Fruit fly (Drosophila melanogaster) whole organism, embryonic: ENCODE data around the gene Cdc27.

Experiments
- Abd-B ChIP-seq: fragments of 200-800 bp; sonication (Bioruptor generic); optimal IDR thresholded peaks from 2 replicates; lab custom pipeline; 2018; ENCODE audit warnings: missing biosample characterization, mild to moderate bottlenecking, missing genetic modification characterization, moderate library complexity
- BtbVII ChIP-seq: fragments of 200-800 bp; sonication (Bioruptor generic); optimal IDR thresholded peaks from 3 replicates; lab custom pipeline; 2017; ENCODE audit warnings: missing biosample characterization, mild to moderate bottlenecking, missing genetic modification characterization
- C15 ChIP-seq: fragments of 200-800 bp; sonication (Bioruptor generic); IDR thresholded peaks from 3 replicates; pipeline ENCODE4 v1.3.6; 2022; ENCODE audit warnings: missing biosample characterization, missing genetic modification characterization
- CG12155 ChIP-seq: fragments of 200-800 bp; sonication (Bioruptor generic); optimal IDR thresholded peaks from 3 replicates; lab custom pipeline; 2016; ENCODE audit warnings: missing biosample characterization, missing genetic modification characterization
- CG1233 ChIP-seq: fragments of 200-800 bp; sonication (Bioruptor generic); optimal IDR thresholded peaks from 4 replicates; lab custom pipeline; 2018; ENCODE audit warnings: missing biosample characterization, mild to moderate bottlenecking, missing genetic modification characterization
- CG12659 ChIP-seq: fragments of 200-800 bp; sonication (Bioruptor generic); optimal IDR thresholded peaks from 3 replicates; lab custom pipeline; 2017; ENCODE audit warnings: mild to moderate bottlenecking, missing biosample characterization, missing genetic modification reagents, missing genetic modification characterization
- CG13424 ChIP-seq: fragments of 200-800 bp; sonication (Bioruptor generic); optimal IDR thresholded peaks from 2 replicates; lab custom pipeline; 2019; ENCODE audit warnings: missing biosample characterization, mild to moderate bottlenecking, missing genetic modification characterization, moderate library complexity
- CG14667 ChIP-seq: fragments of 200-800 bp; sonication (Bioruptor generic); IDR thresholded peaks from 2 replicates; pipeline ENCODE4 v1.3.6; 2022; ENCODE audit warnings: missing biosample characterization, missing genetic modification characterization
- CG14860 ChIP-seq: fragments of 200-800 bp; sonication (Bioruptor generic); IDR thresholded peaks from 3 replicates; pipeline ENCODE4 v1.3.6; 2022; ENCODE audit warnings: missing biosample characterization, missing genetic modification characterization; ENCODE audit not compliant: partially characterized antibody
- CG15011 ChIP-seq: fragments of 200-800 bp; sonication (Bioruptor generic); optimal IDR thresholded peaks from 3 replicates; lab custom pipeline; 2018; ENCODE audit warnings: missing biosample characterization, mild to moderate bottlenecking, missing genetic modification characterization
- CG16779 ChIP-seq: fragments of 200-800 bp; sonication (Bioruptor generic); IDR thresholded peaks from 2 replicates; pipeline ENCODE4 v1.3.6; 2022; ENCODE audit warnings: missing biosample characterization, missing genetic modification characterization
- CG16813 ChIP-seq: fragments of 200-800 bp; sonication (Bioruptor generic); IDR thresholded peaks from 3 replicates; pipeline ENCODE4 v1.3.6; 2022; ENCODE audit warnings: missing biosample characterization, missing genetic modification characterization; ENCODE audit not compliant: partially characterized antibody
- CG2129 ChIP-seq: fragments of 200-800 bp; sonication (Bioruptor generic); IDR thresholded peaks from 2 replicates; pipeline ENCODE4 v1.3.6; 2022; ENCODE audit warnings: missing biosample characterization, missing genetic modification characterization; ENCODE audit not compliant: partially characterized antibody
- CG2202 ChIP-seq: fragments of 200-800 bp; sonication (Bioruptor generic); optimal IDR thresholded peaks from 2 replicates; lab custom pipeline; 2018; ENCODE audit warnings: missing biosample characterization, mild to moderate bottlenecking, missing genetic modification characterization
- CG31224 ChIP-seq: fragments of 200-800 bp; sonication (Bioruptor generic); IDR thresholded peaks from 2 replicates; pipeline ENCODE4 v1.3.6; 2022; ENCODE audit warnings: missing biosample characterization, missing genetic modification characterization
- CG3163 ChIP-seq: fragments of 200-800 bp; sonication (Bioruptor generic); optimal IDR thresholded peaks from 3 replicates; lab custom pipeline; 2016; ENCODE audit warnings: missing biosample characterization, missing genetic modification characterization
- CG3847 ChIP-seq: fragments of 200-800 bp; sonication (Bioruptor generic); IDR thresholded peaks from 2 replicates; pipeline ENCODE4 v1.3.6; 2022; ENCODE audit warnings: missing biosample characterization, missing genetic modification characterization
- CG4360 ChIP-seq: fragments of 200-800 bp; sonication (Bioruptor generic); IDR thresholded peaks from 2 replicates; pipeline ENCODE4 v1.3.6; 2022; ENCODE audit warnings: missing biosample characterization, missing genetic modification characterization
- CG6654 ChIP-seq: fragments of 200-800 bp; sonication (Bioruptor generic); optimal IDR thresholded peaks from 2 replicates; lab custom pipeline; 2017; ENCODE audit warnings: missing biosample characterization, mild to moderate bottlenecking, missing genetic modification characterization
- CHES-1-like ChIP-seq: fragments of 200-800 bp; sonication (Bioruptor generic); optimal IDR thresholded peaks from 2 replicates; lab custom pipeline; 2016; ENCODE audit warnings: missing biosample characterization, missing genetic modification characterization
- Dip3 ChIP-seq: fragments of 200-800 bp; sonication (Bioruptor generic); optimal IDR thresholded peaks from 3 replicates; lab custom pipeline; 2016; ENCODE audit warnings: missing biosample characterization, missing genetic modification characterization
- Doc3 ChIP-seq: fragments of 200-800 bp; sonication (Bioruptor generic); IDR thresholded peaks from 3 replicates; pipeline ENCODE4 v1.3.6; 2022; ENCODE audit warnings: missing biosample characterization, missing genetic modification characterization; ENCODE audit not compliant: partially characterized antibody
- HLH4C ChIP-seq: fragments of 200-800 bp; sonication (Bioruptor generic); IDR thresholded peaks from 3 replicates; pipeline ENCODE4 v1.3.6; 2022; ENCODE audit warnings: missing biosample characterization, missing genetic modification characterization; ENCODE audit not compliant: partially characterized antibody
- Neu2 ChIP-seq: fragments of 200-800 bp; sonication (Bioruptor generic); optimal IDR thresholded peaks from 3 replicates; lab custom pipeline; 2016; ENCODE audit warnings: missing biosample characterization, missing genetic modification characterization, borderline replicate concordance
- PHDP ChIP-seq: fragments of 200-800 bp; sonication (Bioruptor generic); optimal IDR thresholded peaks from 3 replicates; lab custom pipeline; 2018; ENCODE audit warnings: missing biosample characterization, mild to moderate bottlenecking, missing genetic modification characterization, moderate library complexity
- Taf1 ChIP-seq: fragments of 200-800 bp; sonication (Bioruptor generic); IDR thresholded peaks from 2 replicates; pipeline ENCODE4 v1.3.6; 2022; ENCODE audit warnings: missing biosample characterization, missing genetic modification characterization
- Xbp1 ChIP-seq: fragments of 200-800 bp; sonication (Bioruptor generic); optimal IDR thresholded peaks from 3 replicates; lab custom pipeline; 2016; ENCODE audit warnings: missing biosample characterization, mild to moderate bottlenecking, missing genetic modification characterization
- ab ChIP-seq: fragments of 200-800 bp; sonication (Bioruptor generic); optimal IDR thresholded peaks from 2 replicates; lab custom pipeline; 2016; ENCODE audit warnings: missing biosample characterization, missing genetic modification characterization
- amos ChIP-seq: fragments of 200-800 bp; sonication (Bioruptor generic); IDR thresholded peaks from 2 replicates; pipeline ENCODE4 v1.3.6; 2022; ENCODE audit warnings: missing biosample characterization, missing genetic modification characterization; ENCODE audit not compliant: partially characterized antibody
- aop ChIP-seq: fragments of 200-800 bp; sonication (Bioruptor generic); IDR thresholded peaks from 2 replicates; pipeline ENCODE4 v1.3.6; 2022; ENCODE audit warnings: missing biosample characterization, missing genetic modification characterization
- cas ChIP-seq: fragments of 200-800 bp; sonication (Bioruptor generic); IDR thresholded peaks from 2 replicates; pipeline ENCODE4 v1.3.6; 2022; ENCODE audit warnings: missing biosample characterization, missing genetic modification characterization
- chm ChIP-seq: fragments of 200-800 bp; sonication (Bioruptor generic); IDR thresholded peaks from 2 replicates; pipeline ENCODE4 v1.3.6; 2022; ENCODE audit warnings: missing biosample characterization, missing genetic modification characterization
- chn ChIP-seq: fragments of 200-800 bp; sonication (Bioruptor generic); optimal IDR thresholded peaks from 2 replicates; lab custom pipeline; 2016; ENCODE audit warnings: missing biosample characterization, missing genetic modification characterization
- crp ChIP-seq, 2 experiments: fragments of 200-800 bp; sonication (Bioruptor generic); optimal IDR thresholded peaks; 2 replicates in 1 of 2; 3 replicates in 1 of 2; lab custom pipeline; 2017; ENCODE audit warnings: missing biosample characterization in 2 of 2, missing genetic modification characterization in 2 of 2, mild to moderate bottlenecking in 1 of 2, moderate library complexity in 1 of 2
- da ChIP-seq: fragments of 200-800 bp; sonication (Bioruptor generic); optimal IDR thresholded peaks from 2 replicates; lab custom pipeline; 2016; ENCODE audit warnings: missing biosample characterization, missing genetic modification characterization
- dimm ChIP-seq: fragments of 200-800 bp; sonication (Bioruptor generic); IDR thresholded peaks from 2 replicates; pipeline ENCODE4 v1.3.6; 2022; ENCODE audit warnings: missing biosample characterization, missing genetic modification characterization
- fd102C ChIP-seq: fragments of 200-800 bp; sonication (Bioruptor generic); optimal IDR thresholded peaks from 2 replicates; lab custom pipeline; 2018; ENCODE audit warnings: missing biosample characterization, mild to moderate bottlenecking, missing genetic modification characterization, moderate library complexity
- fd3F ChIP-seq: fragments of 200-800 bp; sonication (Bioruptor generic); optimal IDR thresholded peaks from 2 replicates; lab custom pipeline; 2018; ENCODE audit warnings: missing biosample characterization, mild to moderate bottlenecking, missing genetic modification characterization, moderate library complexity
- gce ChIP-seq: fragments of 200-800 bp; sonication (Bioruptor generic); IDR thresholded peaks from 3 replicates; pipeline ENCODE4 v1.3.6; 2022; ENCODE audit warnings: missing biosample characterization, missing genetic modification characterization
- org-1 ChIP-seq: fragments of 200-800 bp; sonication (Bioruptor generic); optimal IDR thresholded peaks from 2 replicates; lab custom pipeline; 2017; ENCODE audit warnings: missing biosample characterization, missing genetic modification characterization
- peb ChIP-seq: fragments of 200-800 bp; sonication (Bioruptor generic); IDR thresholded peaks from 2 replicates; pipeline ENCODE4 v1.3.6; 2022; ENCODE audit warnings: missing biosample characterization, missing genetic modification characterization
- pita ChIP-seq: fragments of 200-800 bp; sonication (Bioruptor generic); optimal IDR thresholded peaks from 2 replicates; lab custom pipeline; 2017; ENCODE audit warnings: missing biosample characterization, mild to moderate bottlenecking, missing genetic modification characterization
- sc ChIP-seq, 3 experiments: fragments of >200 bp in 2 of 3; fragments of 200-800 bp in 1 of 3; sonication (Bioruptor generic) in 1 of 3; optimal IDR thresholded peaks; 2 replicates in 2 of 3; 3 replicates in 1 of 3; lab custom pipeline; 2017; ENCODE audit warnings: mild to moderate bottlenecking in 1 of 3, missing biosample characterization in 1 of 3, missing genetic modification characterization in 1 of 3, missing genetic modification reagents in 1 of 3
- schlank ChIP-seq: fragments of 200-800 bp; sonication (Bioruptor generic); optimal IDR thresholded peaks from 2 replicates; lab custom pipeline; 2018; ENCODE audit warnings: missing biosample characterization, mild to moderate bottlenecking, missing genetic modification characterization
- sim ChIP-seq: fragments of 200-800 bp; sonication (Bioruptor generic); IDR thresholded peaks from 2 replicates; pipeline ENCODE4 v1.3.6; 2022; ENCODE audit warnings: missing biosample characterization, missing genetic modification characterization
- sr ChIP-seq: fragments of 200-800 bp; sonication (Bioruptor generic); IDR thresholded peaks from 3 replicates; pipeline ENCODE4 v1.3.6; 2022; ENCODE audit warnings: missing biosample characterization, missing genetic modification characterization
- tio ChIP-seq: fragments of 200-800 bp; sonication (Bioruptor generic); optimal IDR thresholded peaks from 2 replicates; lab custom pipeline; 2017; ENCODE audit warnings: missing biosample characterization, missing genetic modification characterization, inconsistent platforms
- wdn ChIP-seq: fragments of 200-800 bp; sonication (Bioruptor generic); IDR thresholded peaks from 2 replicates; pipeline ENCODE4 v1.3.6; 2022; ENCODE audit warnings: missing biosample characterization, missing genetic modification characterization
- z ChIP-seq: fragments of 200-800 bp; sonication (Bioruptor generic); IDR thresholded peaks from 3 replicates; pipeline ENCODE4 v1.3.6; 2022; ENCODE audit warnings: missing biosample characterization, missing genetic modification characterization
- zf30C ChIP-seq: fragments of 200-800 bp; sonication (Bioruptor generic); optimal IDR thresholded peaks from 3 replicates; lab custom pipeline; 2018; ENCODE audit warnings: missing biosample characterization, mild to moderate bottlenecking, missing genetic modification characterization

Gene Cdc27

dm6 chr3L:7249167-7249566, at the start of gene Cdc27 (continued):
- TF ChIP-seq cas (no peak), Doc3 (peak; percentile 63; the same call in 2 of the 3 replicates), da (GFP tag; lab: Kevin White, UChicago) (no peak), dimm (GFP tag; lab: Robert Waterston, UW) (no peak), amos (GFP tag; lab: Robert Waterston, UW) (peak; percentile 87), crp (GFP tag; optimal IDR thresholded peaks at IDR 0.05; lab: Kevin White, UChicago) (peak in 1 of 2 experiments; percentile 4), sim (GFP tag; lab: Robert Waterston, UW) (no peak), CG31224 (peak; percentile 38; the same call in 1 of the 2 replicates), Taf1 (GFP tag; lab: Robert Waterston, UW) (no peak), CG3163 (no peak), C15 (GFP tag; lab: Robert Waterston, UW) (no peak), z (GFP tag; lab: Robert Waterston, UW) (no peak), sc (optimal IDR thresholded peaks at IDR 0.05; lab: Kevin White, UChicago) (no peak), sc (GFP tag; optimal IDR thresholded peaks at IDR 0.05; lab: Kevin White, UChicago) (no peak), CG14667 (GFP tag; lab: Robert Waterston, UW) (peak; percentile 35; the same call in 1 of the 2 replicates), CG4360 (GFP tag; lab: Robert Waterston, UW) (no peak), CG16813 (GFP tag; lab: Robert Waterston, UW) (peak; percentile 79), pita (GFP tag; lab: Kevin White, UChicago) (no peak), CG14860 (GFP tag; lab: Robert Waterston, UW) (peak; percentile 74), CG1233 (GFP tag; lab: Kevin White, UChicago) (no peak), HLH4C (GFP tag; lab: Robert Waterston, UW) (peak; percentile 71), fd3F (GFP tag; lab: Kevin White, UChicago) (peak; percentile 13), schlank (tag; lab: Kevin White, UChicago) (no peak), CG12659 (GFP tag; lab: Kevin White, UChicago) (peak; percentile 83), zf30C (GFP tag; lab: Kevin White, UChicago) (peak; percentile 38), peb (no peak), Dip3 (GFP tag; lab: Kevin White, UChicago) (peak; percentile 14), CHES-1-like (GFP tag; lab: Kevin White, UChicago) (peak; percentile 11), Neu2 (GFP tag; lab: Kevin White, UChicago) (no peak), tio (no peak), CG16779 (GFP tag; lab: Robert Waterston, UW) (no peak), sr (no peak), CG6654 (GFP tag; lab: Kevin White, UChicago) (no peak), org-1 (GFP tag; lab: Kevin White, UChicago) (no peak), Abd-B (GFP tag; lab: Kevin White, UChicago) (peak; percentile 67), Xbp1 (GFP tag; lab: Kevin White, UChicago) (peak; percentile 33), chm (GFP tag; lab: Robert Waterston, UW) (no peak; the same call in 1 of the 2 replicates), chn (peak; percentile 29), fd102C (no peak), wdn (GFP tag; lab: Robert Waterston, UW) (no peak), CG2129 (peak; percentile 37; the same call in 1 of the 2 replicates), gce (no peak), CG3847 (GFP tag; lab: Robert Waterston, UW) (peak; percentile 66), BtbVII (GFP tag; lab: Kevin White, UChicago) (no peak), CG12155 (GFP tag; lab: Kevin White, UChicago) (peak; percentile 36), CG15011 (GFP tag; lab: Kevin White, UChicago) (no peak), ab (GFP tag; lab: Kevin White, UChicago) (no peak), aop (GFP tag; lab: Robert Waterston, UW) (no peak), PHDP (peak; percentile 34), CG13424 (tag; lab: Kevin White, UChicago) (peak; percentile 57), CG2202 (tag; lab: Kevin White, UChicago) (no peak)
